Worm (Caenorhabditis elegans) whole organism, midembryonic: ENCODE data around the gene F08H9.4.

ENCODE experiments used
- T22C8.4 ChIP-seq: fragments of 200-800 bp; sonication (Bioruptor generic); IDR thresholded peaks from 2 replicates; pipeline ENCODE4 v1.3.6; 2022; ENCODE audit warnings: missing genetic modification characterization, missing compliant biosample characterization
- cog-1 ChIP-seq: sonication (generic microtip); optimal IDR thresholded peaks from 2 replicates; lab custom pipeline; 2016; ENCODE audit warnings: missing genetic modification characterization, missing compliant biosample characterization
- flt-1 ChIP-seq: fragments of 200-800 bp; sonication (Bioruptor generic); IDR thresholded peaks from 2 replicates; pipeline ENCODE4 v1.3.6; 2022; ENCODE audit warnings: missing genetic modification characterization, missing compliant biosample characterization
- klf-2 ChIP-seq: fragments of 200-800 bp; sonication (Bioruptor generic); conservative IDR thresholded peaks from 2 replicates; pipeline ENCODE4 v1.3.6; 2022; ENCODE audit warnings: missing genetic modification reagents, missing genetic modification characterization, missing compliant biosample characterization
- med-1 ChIP-seq: sonication (generic microtip); optimal IDR thresholded peaks from 2 replicates; lab custom pipeline; 2017; ENCODE audit warnings: missing genetic modification characterization, mild to moderate bottlenecking, missing compliant biosample characterization, antibody characterized with exemption, missing genetic modification reagents; ENCODE audit not compliant: insufficient read depth
- ref-1 ChIP-seq: fragments of 200-800 bp; sonication (Bioruptor generic); conservative IDR thresholded peaks from 2 replicates; pipeline ENCODE4 v1.3.6; 2022; ENCODE audit warnings: missing genetic modification reagents, missing genetic modification characterization, missing compliant biosample characterization
- tab-1 ChIP-seq: fragments of 200-800 bp; sonication (Bioruptor generic); IDR thresholded peaks from 2 replicates; pipeline ENCODE4 v1.3.6; 2022; ENCODE audit warnings: missing genetic modification characterization, missing compliant biosample characterization
- ztf-23 ChIP-seq: fragments of 200-800 bp; sonication (Bioruptor generic); IDR thresholded peaks from 2 replicates; pipeline ENCODE4 v1.3.6; 2022; ENCODE audit warnings: missing genetic modification reagents, missing genetic modification characterization, missing compliant biosample characterization
- ztf-29 ChIP-seq: fragments of 200-800 bp; sonication (Bioruptor generic); IDR thresholded peaks from 2 replicates; pipeline ENCODE4 v1.3.6; 2022; ENCODE audit warnings: missing genetic modification reagents, missing genetic modification characterization, missing compliant biosample characterization

F08H9.4 gene

DNA sequence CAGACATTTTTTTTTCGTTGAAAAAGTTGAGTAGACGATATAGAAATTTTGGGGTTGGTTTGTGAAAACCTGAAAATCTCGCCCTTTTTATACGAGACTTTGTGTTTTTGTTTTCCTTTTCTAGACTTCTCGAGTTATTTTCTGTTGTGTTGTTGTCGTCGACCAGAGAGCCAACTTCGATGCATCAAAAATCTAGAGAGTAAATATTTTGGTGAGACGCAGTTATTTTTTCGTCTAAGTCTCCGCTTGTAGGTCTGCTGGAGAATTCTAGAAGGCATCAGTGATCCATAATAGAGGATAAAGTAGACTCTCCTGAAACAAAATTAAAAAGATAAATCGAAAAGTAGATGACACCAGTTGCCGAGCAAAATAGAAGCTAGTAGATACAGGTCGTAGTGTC lies at the start of gene F08H9.4:
Gene F08H9.4 (minus strand): TSS at position 61 of the 400 bp plus-strand sequence.
- TF ChIP-seq tab-1 (GFP tag; lab: Robert Waterston, UW): no peak
- no peak for TF ChIP-seq med-1 (GFP tag; lab: Kevin White, UChicago)
- no peak for TF ChIP-seq T22C8.4 (GFP tag; lab: Robert Waterston, UW)
- no peak for TF ChIP-seq cog-1 (tag; lab: Kevin White, UChicago)
- TF ChIP-seq ztf-23 (GFP tag; lab: Robert Waterston, UW): no peak
- TF ChIP-seq flt-1 (GFP tag; lab: Robert Waterston, UW): no peak
- no peak for TF ChIP-seq ztf-29 (GFP tag; lab: Robert Waterston, UW)
- no peak for TF ChIP-seq ref-1 (GFP tag; lab: Robert Waterston, UW)
- TF ChIP-seq klf-2 (GFP tag; lab: Robert Waterston, UW): no peak

DNA sequence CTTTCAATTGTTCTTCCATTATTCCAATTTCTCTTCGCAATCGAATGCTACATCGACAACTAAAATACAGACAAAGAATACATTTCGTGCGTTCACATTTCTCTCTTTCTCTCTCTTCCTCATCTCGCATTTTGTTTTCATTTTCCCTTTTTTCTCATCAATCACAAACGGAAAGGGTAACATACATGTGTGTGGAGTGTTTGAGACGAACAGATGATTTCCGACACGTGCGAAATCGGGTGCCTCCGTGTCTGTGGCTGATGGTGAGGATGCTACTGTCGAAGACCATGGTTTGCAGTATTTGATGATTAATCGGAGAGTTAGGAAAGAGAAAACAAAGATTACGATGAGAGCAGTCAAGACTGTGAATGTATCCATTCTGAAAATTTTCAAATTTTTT lies 46.5 kb upstream of the F08H9.4 start, which contains the start of gene R02D5.9:
Gene R02D5.9 (minus strand): TSS at position 378 of the 400 bp plus-strand sequence.
- no peak for TF ChIP-seq cog-1 (tag; lab: Kevin White, UChicago)
- no peak for TF ChIP-seq ztf-23 (GFP tag; lab: Robert Waterston, UW)
- TF ChIP-seq klf-2 (GFP tag; lab: Robert Waterston, UW): no peak
- TF ChIP-seq T22C8.4 (GFP tag; lab: Robert Waterston, UW): no peak
- TF ChIP-seq med-1 (GFP tag; lab: Kevin White, UChicago): no peak
- TF ChIP-seq flt-1 (GFP tag; lab: Robert Waterston, UW): no peak
- TF ChIP-seq ref-1 (GFP tag; lab: Robert Waterston, UW): no peak
- TF ChIP-seq tab-1 (GFP tag; lab: Robert Waterston, UW): no peak
- TF ChIP-seq ztf-29 (GFP tag; lab: Robert Waterston, UW): no peak

DNA sequence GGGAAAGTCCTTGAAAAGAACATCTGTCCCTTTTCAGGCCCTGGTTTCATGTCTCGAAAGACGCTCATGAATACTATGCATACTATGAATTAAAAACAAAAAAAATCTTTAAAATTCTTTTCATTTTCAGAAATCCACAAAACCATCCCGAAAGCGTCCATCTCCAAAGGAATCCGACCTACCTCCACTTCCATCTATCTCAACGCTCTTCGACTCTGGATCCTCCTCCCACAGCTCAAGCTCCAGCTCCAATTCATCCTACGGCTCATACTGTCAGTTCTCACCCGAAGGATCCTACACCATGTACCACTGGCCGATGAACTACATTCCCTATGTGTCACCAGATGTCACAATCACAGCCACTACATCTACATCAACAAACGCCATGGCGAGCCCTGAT lies 44.3 kb upstream of the F08H9.4 start:
- TF ChIP-seq med-1 (GFP tag; lab: Kevin White, UChicago) (no peak), ref-1 (GFP tag; lab: Robert Waterston, UW) (no peak), tab-1 (GFP tag; lab: Robert Waterston, UW) (no peak), ztf-23 (GFP tag; lab: Robert Waterston, UW) (no peak), T22C8.4 (GFP tag; lab: Robert Waterston, UW) (no peak), ztf-29 (GFP tag; lab: Robert Waterston, UW) (no peak), flt-1 (GFP tag; lab: Robert Waterston, UW) (no peak), klf-2 (GFP tag; lab: Robert Waterston, UW) (no peak), cog-1 (tag; lab: Kevin White, UChicago) (no peak)

DNA sequence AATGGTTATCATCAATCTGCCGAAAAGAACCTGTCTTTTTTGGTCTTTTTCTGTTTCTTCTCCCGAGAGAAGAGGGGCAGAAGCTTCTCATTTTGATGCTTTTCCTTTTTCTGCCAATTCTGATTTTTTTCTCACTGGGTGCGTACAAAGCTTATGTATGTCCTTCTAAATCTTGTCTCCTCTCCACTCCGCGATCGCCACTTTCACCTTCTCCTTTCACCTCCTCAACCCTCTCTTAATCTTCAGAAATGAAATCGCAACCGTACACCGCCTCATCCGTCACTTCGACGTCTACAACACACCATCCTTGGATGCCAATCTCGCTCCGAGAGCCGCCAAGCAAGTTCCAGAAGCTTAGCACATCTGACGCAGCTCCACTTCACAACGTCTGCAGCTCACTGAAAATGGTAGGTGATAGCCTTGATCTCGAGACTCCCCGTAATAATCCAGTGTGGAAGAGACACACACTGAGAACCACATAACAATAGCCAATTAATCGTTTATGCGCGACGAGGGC lies 43.8 kb upstream of the F08H9.4 start, which contains the start of gene R02D5.1:
Gene R02D5.1 (plus strand): TSS at position 245 of the 517 bp plus-strand sequence.
- TF ChIP-seq flt-1 (GFP tag; lab: Robert Waterston, UW): 0 out of 2 replicates have a peak, but pooled peaks have one; percentile 31
- TF ChIP-seq klf-2 (GFP tag; lab: Robert Waterston, UW): no peak
- TF ChIP-seq cog-1 (tag; lab: Kevin White, UChicago): peak; percentile 9
- no peak for TF ChIP-seq T22C8.4 (GFP tag; lab: Robert Waterston, UW)

DNA sequence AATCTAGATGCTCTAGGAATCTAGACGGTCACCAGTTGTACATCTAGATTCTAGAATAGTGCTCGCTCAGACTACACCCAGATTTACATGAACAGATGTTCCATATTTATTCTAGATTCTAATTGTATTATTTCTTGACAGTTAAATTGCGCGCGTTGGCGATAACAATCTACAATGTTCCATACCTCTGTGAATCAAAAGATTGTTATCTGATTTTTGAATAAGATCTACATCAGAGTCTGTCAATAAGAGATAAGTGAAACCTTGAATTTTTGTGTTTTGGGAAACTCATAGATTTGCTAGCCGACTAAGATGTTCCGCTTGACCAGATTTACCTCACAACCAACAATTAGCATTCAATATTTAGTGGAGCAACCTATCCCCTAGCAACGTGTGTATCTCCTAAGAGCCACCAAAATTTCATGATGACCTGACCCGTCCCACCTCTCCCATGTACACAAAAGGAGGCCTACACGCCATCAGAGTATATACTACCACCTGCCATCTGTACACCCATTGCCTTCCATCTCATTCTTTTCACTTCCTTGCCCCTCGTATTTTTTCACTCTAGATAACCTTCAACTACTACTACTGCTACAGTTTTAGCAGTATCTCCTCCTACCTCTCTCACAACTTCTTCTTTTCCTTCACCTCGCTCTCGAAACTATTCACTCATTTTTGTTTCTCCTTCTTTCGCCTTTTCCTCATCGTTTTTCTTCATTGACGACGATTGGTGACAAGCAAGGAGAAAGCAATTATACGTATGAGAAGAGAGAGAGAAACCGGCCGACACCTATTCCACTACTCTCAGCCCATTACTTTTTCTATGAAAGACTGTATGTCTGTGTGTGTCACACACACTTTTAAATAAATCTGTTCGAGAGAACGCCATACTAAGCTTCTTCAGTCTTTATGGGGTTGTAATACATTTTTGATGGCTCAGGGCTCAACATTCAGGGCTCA lies 42.8 kb upstream of the F08H9.4 start:
- peak; percentile 13; the same call in 1 of the 2 replicates for TF ChIP-seq ztf-29 (GFP tag; lab: Robert Waterston, UW)
- TF ChIP-seq T22C8.4 (GFP tag; lab: Robert Waterston, UW): no peak

DNA sequence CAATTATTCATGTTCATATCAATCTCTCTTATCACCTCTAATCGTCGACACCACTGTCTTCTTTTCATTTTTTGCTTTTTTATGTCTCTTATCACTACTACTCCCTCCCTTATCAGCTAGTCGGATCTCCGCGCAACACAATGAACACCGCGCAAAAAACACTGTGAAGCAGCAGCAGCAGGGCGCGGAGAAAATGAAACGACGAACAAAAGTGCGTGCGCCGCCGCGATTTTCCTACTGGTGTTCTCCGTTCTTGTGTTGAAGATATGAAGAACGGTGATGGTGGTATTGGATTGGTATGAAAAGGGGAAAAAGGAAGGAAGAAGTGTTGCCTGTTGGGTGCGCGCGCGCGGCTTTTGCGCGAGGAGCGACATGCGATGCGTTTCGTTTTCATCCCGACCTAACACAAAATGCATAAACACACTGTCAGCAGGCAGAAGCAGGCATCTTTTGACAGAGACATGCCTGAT lies 41.6 kb upstream of the F08H9.4 start:
- TF ChIP-seq klf-2 (GFP tag; lab: Robert Waterston, UW) (no peak), ztf-23 (GFP tag; lab: Robert Waterston, UW) (0 out of 2 replicates have a peak, but pooled peaks have one; percentile 55), tab-1 (GFP tag; lab: Robert Waterston, UW) (no peak), cog-1 (tag; lab: Kevin White, UChicago) (peak; percentile 51), ztf-29 (GFP tag; lab: Robert Waterston, UW) (peak; percentile 60; the same call in 1 of the 2 replicates)

DNA sequence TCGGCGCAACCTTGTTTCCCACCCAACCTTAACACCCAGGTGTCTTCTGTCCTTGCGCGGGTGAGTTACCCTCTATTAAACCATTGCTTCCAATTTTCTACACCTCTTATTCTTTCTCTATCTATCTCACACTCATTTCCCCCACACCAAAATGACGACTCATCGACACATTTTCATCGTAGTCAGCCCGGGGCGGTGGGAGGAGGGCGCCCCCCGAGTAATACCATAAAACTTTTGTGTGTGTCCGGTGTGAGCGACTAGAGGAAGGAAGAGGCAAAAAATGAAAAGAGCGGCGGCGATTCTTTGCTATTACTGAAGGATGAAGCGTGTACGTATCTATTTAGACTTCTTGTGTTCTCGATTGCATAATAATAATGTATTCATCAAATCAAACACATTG lies 40.5 kb upstream of the F08H9.4 start:
- no peak for TF ChIP-seq tab-1 (GFP tag; lab: Robert Waterston, UW)
- TF ChIP-seq flt-1 (GFP tag; lab: Robert Waterston, UW): no peak
- TF ChIP-seq klf-2 (GFP tag; lab: Robert Waterston, UW): no peak
- TF ChIP-seq ref-1 (GFP tag; lab: Robert Waterston, UW): no peak
- TF ChIP-seq ztf-23 (GFP tag; lab: Robert Waterston, UW): no peak

DNA sequence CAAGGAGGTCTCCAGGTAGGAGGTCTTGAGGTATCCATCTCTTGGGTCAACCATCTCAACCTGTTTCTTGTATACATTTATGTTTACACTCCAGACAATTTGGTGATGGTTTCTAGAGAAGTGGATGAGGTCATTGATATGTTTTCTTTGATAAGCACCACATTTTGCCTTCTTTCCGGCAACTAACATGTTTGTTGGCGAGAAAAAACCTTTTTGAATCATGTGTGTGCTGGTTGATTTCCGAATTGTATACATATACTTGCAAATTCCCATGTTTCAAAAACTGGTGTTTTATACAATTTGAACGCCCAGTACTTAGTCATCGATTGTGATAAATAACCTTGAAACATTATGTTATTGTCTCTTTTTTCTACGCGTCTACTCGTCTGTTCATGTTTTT lies 39.9 kb upstream of the F08H9.4 start:
- TF ChIP-seq ztf-29 (GFP tag; lab: Robert Waterston, UW): no peak
- TF ChIP-seq ref-1 (GFP tag; lab: Robert Waterston, UW): no peak
- no peak for TF ChIP-seq T22C8.4 (GFP tag; lab: Robert Waterston, UW)
- no peak for TF ChIP-seq cog-1 (tag; lab: Kevin White, UChicago)
- TF ChIP-seq klf-2 (GFP tag; lab: Robert Waterston, UW): no peak
- TF ChIP-seq ztf-23 (GFP tag; lab: Robert Waterston, UW): no peak
- no peak for TF ChIP-seq med-1 (GFP tag; lab: Kevin White, UChicago)
- TF ChIP-seq flt-1 (GFP tag; lab: Robert Waterston, UW): no peak

DNA sequence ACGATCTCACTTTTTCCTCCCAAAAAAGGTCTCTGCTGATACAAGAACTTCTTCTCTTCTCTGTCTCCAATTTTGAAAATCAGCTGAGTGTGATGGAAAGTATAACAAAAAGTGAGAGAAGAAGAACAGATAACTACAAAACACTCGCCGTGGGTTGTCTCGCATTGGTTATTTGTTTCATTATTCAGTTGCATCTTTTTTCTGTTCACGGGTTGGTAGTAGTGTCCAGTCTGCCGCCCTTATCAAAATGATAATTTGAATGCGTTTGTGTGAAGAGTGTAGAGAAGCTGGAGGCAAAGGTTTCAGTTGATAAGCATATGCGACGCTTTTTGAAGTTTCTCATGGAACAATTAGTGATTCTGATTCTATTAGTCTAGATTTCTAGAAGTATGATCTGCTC lies 38.8 kb upstream of the F08H9.4 start:
- no peak for TF ChIP-seq ref-1 (GFP tag; lab: Robert Waterston, UW)
- no peak for TF ChIP-seq tab-1 (GFP tag; lab: Robert Waterston, UW)
- TF ChIP-seq ztf-29 (GFP tag; lab: Robert Waterston, UW): no peak
- no peak for TF ChIP-seq flt-1 (GFP tag; lab: Robert Waterston, UW)
- no peak for TF ChIP-seq klf-2 (GFP tag; lab: Robert Waterston, UW)
- TF ChIP-seq med-1 (GFP tag; lab: Kevin White, UChicago): no peak
- TF ChIP-seq ztf-23 (GFP tag; lab: Robert Waterston, UW): no peak
- TF ChIP-seq T22C8.4 (GFP tag; lab: Robert Waterston, UW): no peak
- no peak for TF ChIP-seq cog-1 (tag; lab: Kevin White, UChicago)
